Worm (Caenorhabditis elegans): ENCODE measurements around the gene C08B6.2.

C08B6.2 gene

DNA sequence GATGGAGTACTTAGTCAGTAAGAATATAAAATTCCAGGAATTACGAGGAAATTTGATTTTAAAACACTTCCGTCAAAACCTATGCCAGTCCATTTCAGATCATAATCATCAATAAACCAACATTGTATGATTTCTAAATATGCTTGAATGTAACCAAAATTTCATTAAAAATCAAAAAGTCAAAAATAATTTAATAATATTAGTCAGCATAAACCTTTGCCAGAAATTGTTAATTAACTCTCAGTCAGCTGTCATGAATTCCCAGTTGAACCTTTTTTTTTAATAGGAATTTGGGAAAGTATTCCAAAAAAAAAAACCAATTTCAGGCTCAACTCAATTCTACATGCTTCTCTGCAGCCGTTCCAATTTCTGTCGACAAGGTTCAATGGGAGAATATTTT lies 42.8 kb downstream of the C08B6.2 start, which contains the start of gene srsx-26:
Gene srsx-26, plus strand, starts transcription at position 301 of the 400 bp plus-strand sequence.
- TF ChIP-seq aly-2 (tag; optimal IDR thresholded peaks at IDR 0.05) (no peak), nhr-77 (tag; optimal IDR thresholded peaks at IDR 0.05) (no peak), lin-13 (GFP tag; optimal IDR thresholded peaks at IDR 0.05) (no peak), crh-2 (tag; optimal IDR thresholded peaks at IDR 0.05) (no peak), nhr-12 (tag; optimal IDR thresholded peaks at IDR 0.05) (no peak), sem-4 (tag; optimal IDR thresholded peaks at IDR 0.05) (no peak), ztf-4 (tag; optimal IDR thresholded peaks at IDR 0.05) (no peak), lin-11 (tag; optimal IDR thresholded peaks at IDR 0.05) (no peak), nhr-23 (tag; optimal IDR thresholded peaks at IDR 0.05) (no peak), ama-1 (optimal IDR thresholded peaks at IDR 0.05) (no peak), ztf-1 (GFP tag; conservative IDR thresholded peaks at IDR 0.05) (no peak), mbf-1 (tag; optimal IDR thresholded peaks at IDR 0.05) (no peak), unc-39 (tag; optimal IDR thresholded peaks at IDR 0.05) (no peak)

DNA sequence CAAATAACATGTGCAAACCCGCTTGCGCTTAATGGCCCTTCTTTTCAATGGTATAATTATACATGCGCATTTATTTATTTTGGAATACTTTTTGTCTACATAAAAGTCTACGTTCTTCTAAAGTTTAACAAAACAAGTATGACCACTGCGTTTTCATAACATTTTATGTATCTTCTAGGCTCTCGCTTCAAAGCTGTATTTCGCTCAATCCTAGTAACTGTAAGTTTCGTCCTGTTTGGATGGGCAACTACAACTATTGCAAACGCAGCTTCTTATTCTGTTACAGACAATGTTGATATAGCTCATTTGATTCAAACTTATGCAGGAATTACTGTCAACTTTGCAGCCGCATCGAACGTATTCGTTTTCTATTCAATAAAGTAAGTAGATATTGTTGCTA lies 44.2 kb downstream of the C08B6.2 start, which contains the start of gene srsx-27:
Gene srsx-27, plus strand, starts transcription at position 301 of the 400 bp plus-strand sequence.
- no peak for TF ChIP-seq lin-39 (tag; optimal IDR thresholded peaks at IDR 0.05)
- TF ChIP-seq F13H6.1 (tag; optimal IDR thresholded peaks at IDR 0.05): no peak
- TF ChIP-seq ztf-4 (tag; optimal IDR thresholded peaks at IDR 0.05): no peak
- no peak for TF ChIP-seq elt-3 (tag; optimal IDR thresholded peaks at IDR 0.05)
- TF ChIP-seq nhr-129 (tag; optimal IDR thresholded peaks at IDR 0.05): no peak
- no peak for TF ChIP-seq nhr-237 (tag; optimal IDR thresholded peaks at IDR 0.05)

DNA sequence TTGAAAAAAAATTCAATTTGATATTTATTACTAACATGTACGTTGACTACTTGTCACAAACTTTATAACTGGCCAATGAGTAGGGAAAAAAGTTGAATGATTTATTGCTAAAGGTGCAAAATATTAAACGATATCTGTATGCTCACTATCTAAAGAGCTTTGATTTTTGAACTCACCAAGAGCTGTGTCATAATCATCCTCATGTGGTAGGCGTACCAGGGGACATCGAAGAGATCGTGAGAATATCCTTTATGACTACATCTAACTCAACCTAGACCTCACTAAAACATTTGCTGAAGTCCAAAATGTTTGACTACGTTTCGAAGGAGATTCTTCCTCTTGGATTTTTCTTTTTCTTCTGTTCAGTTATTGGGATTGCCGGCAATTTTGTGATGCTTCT lies 46.8 kb downstream of the C08B6.2 start, which contains the start of gene srsx-28:
Gene srsx-28, plus strand, starts transcription at position 301 of the 400 bp plus-strand sequence.
- no peak for TF ChIP-seq sem-4 (tag; optimal IDR thresholded peaks at IDR 0.05)
- no peak for TF ChIP-seq unc-62 (GFP tag; optimal IDR thresholded peaks at IDR 0.05)
- no peak for TF ChIP-seq nhr-10 (tag; optimal IDR thresholded peaks at IDR 0.05)
- TF ChIP-seq ama-1 (optimal IDR thresholded peaks at IDR 0.05): no peak
- no peak for TF ChIP-seq mab-5 (tag; optimal IDR thresholded peaks at IDR 0.05)
- no peak for TF ChIP-seq fos-1 (tag; optimal IDR thresholded peaks at IDR 0.05)
- no peak for TF ChIP-seq unc-55 (GFP tag; optimal IDR thresholded peaks at IDR 0.05)
- no peak for TF ChIP-seq nhr-6 (tag; optimal IDR thresholded peaks at IDR 0.05)
- no peak for TF ChIP-seq snpc-4 (tag; optimal IDR thresholded peaks at IDR 0.05)

DNA sequence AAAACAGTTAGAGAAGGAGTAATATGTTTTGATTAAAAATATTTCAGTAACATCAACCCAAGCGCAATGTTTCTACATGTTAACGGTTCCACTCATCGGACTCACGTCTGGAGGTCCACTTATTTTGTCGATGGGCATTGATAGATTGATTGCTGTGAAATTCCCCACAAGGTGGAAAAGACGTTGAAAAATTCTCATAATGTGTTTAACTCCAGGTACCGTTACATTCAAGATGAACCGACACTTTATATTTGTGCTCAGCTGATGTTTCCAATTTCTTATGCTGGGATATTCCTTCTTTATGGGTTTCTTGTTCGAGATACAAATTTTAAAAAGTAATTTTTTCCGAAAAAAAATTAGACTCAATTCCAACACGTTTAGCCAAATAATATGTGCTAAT lies 47.6 kb downstream of the C08B6.2 start:
- TF ChIP-seq ztf-1 (GFP tag; conservative IDR thresholded peaks at IDR 0.05): no peak
- TF ChIP-seq ztf-4 (tag; optimal IDR thresholded peaks at IDR 0.05): no peak
- TF ChIP-seq dmd-4 (tag; optimal IDR thresholded peaks at IDR 0.05): no peak
- TF ChIP-seq lin-39 (tag; optimal IDR thresholded peaks at IDR 0.05): no peak
- TF ChIP-seq R02D3.7 (tag; optimal IDR thresholded peaks at IDR 0.05): no peak
- TF ChIP-seq ceh-82 (tag; optimal IDR thresholded peaks at IDR 0.05): no peak
- no peak for TF ChIP-seq elt-3 (tag; optimal IDR thresholded peaks at IDR 0.05)
- no peak for TF ChIP-seq fos-1 (tag; optimal IDR thresholded peaks at IDR 0.05)

DNA sequence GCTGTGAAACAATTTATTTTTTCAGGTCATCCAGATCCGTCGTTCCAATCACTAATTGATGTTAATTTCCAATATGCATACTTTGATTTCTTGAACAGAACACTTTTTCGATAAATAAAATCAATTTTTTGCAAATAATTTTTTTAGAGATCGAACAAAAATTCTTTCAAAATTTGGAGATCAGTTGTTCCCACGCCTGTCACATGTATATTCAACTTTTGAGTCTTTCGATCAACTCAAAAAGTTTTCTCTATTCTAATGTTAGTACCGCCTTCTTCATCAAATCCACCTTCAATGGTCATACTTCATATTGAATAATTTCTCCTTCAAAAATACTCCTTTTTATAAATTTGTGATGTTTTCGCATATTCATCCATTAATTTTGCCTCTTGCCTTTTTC lies 49.2 kb downstream of the C08B6.2 start, which contains the start of gene srsx-29:
Gene srsx-29, plus strand, starts transcription at position 301 of the 400 bp plus-strand sequence.
- TF ChIP-seq unc-62 (GFP tag; optimal IDR thresholded peaks at IDR 0.05) (no peak), sem-4 (tag; optimal IDR thresholded peaks at IDR 0.05) (no peak), elt-3 (tag; optimal IDR thresholded peaks at IDR 0.05) (no peak), gmeb-1 (tag; optimal IDR thresholded peaks at IDR 0.05) (no peak), mab-5 (tag; optimal IDR thresholded peaks at IDR 0.05) (no peak), lin-39 (tag; optimal IDR thresholded peaks at IDR 0.05) (no peak), nhr-6 (tag; optimal IDR thresholded peaks at IDR 0.05) (no peak), C34F6.9 (tag; optimal IDR thresholded peaks at IDR 0.05) (no peak), skn-1 (tag; optimal IDR thresholded peaks at IDR 0.05) (no peak), dmd-4 (tag; optimal IDR thresholded peaks at IDR 0.05) (no peak), unc-55 (GFP tag; optimal IDR thresholded peaks at IDR 0.05) (no peak), R02D3.7 (tag; optimal IDR thresholded peaks at IDR 0.05) (no peak), nhr-23 (tag; optimal IDR thresholded peaks at IDR 0.05) (no peak), lsy-2 (tag; optimal IDR thresholded peaks at IDR 0.05) (no peak), fos-1 (tag; optimal IDR thresholded peaks at IDR 0.05) (no peak)

Data from whole organism, L2 larva.